Fruit fly (Drosophila melanogaster) ovary, adult (tissue): ENCODE measurements around the gene Nup133.

Source experiments
- CG17801 ChIP-seq: fragments of 200-800 bp; optimal IDR thresholded peaks from 2 replicates; lab custom pipeline; 2019; ENCODE audit warnings: missing biosample characterization, mild to moderate bottlenecking, missing genetic modification characterization, moderate library complexity; ENCODE audit not compliant: partially characterized antibody

Nup133 gene

dm6 chr3R:22726771-22727455 is 36.5 kb downstream of the Nup133 start, which contains the start of gene CG45049:
Gene CG45049, plus strand, starts transcription at chr3R:22726967.
- TF ChIP-seq CG17801 = no peak

dm6 chr3R:22727456-22727833 is 37.0 kb downstream of the Nup133 start:
- TF ChIP-seq CG17801 = no peak

dm6 chr3R:22727857-22728256 is 37.5 kb downstream of the Nup133 start:
- TF ChIP-seq CG17801 = no peak

dm6 chr3R:22732995-22733394 is 42.6 kb downstream of the Nup133 start:
- TF ChIP-seq CG17801 = no peak

- TF ChIP-seq CG17801 = no peak
These were observed 43.3 kb downstream of the Nup133 start, which contains the start of gene Takl2 for dm6 chr3R:22733751-22734150. Gene Takl2, minus strand, starts transcription at chr3R:22733851.

- no peak for TF ChIP-seq CG17801
These were observed 50.5 kb downstream of the Nup133 start, which contains the start of the genes Dcr-1 and CG6985 for dm6 chr3R:22740930-22741329. Gene Dcr-1, minus strand, starts transcription at chr3R:22741091. Gene CG6985, plus strand, starts transcription at chr3R:22741150.
